Fruit fly (Drosophila melanogaster) ovary, adult (tissue): ENCODE measurements around the gene AMPKalpha.

Experiments used
- CG17801 ChIP-seq: fragments of 200-800 bp; optimal IDR thresholded peaks from 2 replicates; lab custom pipeline; 2019; ENCODE audit warnings: missing biosample characterization, mild to moderate bottlenecking, missing genetic modification characterization, moderate library complexity; ENCODE audit not compliant: partially characterized antibody

Gene AMPKalpha

DNA sequence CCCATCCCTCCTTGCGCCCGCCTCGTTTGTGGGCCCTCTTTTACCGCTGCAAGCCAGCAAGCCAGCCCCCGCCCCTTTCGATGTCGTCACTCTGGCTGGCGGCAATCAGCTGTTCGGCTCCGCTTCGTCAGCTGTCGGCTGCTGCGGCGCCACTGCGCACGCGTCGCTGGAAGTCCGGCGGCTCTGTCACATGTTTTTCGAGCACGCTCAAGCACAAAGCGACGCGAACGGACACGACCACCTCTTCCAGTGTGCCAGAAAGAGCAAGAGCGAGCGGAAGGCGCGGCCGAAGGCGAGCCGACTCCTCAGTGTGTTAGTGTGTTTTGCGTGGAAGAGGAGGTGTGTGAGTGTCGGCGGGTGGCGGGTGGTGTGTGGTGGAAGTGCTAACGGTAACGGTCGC is 33.6 kb downstream of the AMPKalpha start, which contains the start of gene futsch:
futsch (plus strand) TSS at position 106 of the 400 bp plus-strand sequence.
- TF ChIP-seq CG17801 (GFP tag; lab: Kevin White, UChicago): no peak

- TF ChIP-seq CG17801 (GFP tag; lab: Kevin White, UChicago): no peak
Measured at dm6 chrX:1410312-1410711, 35.0 kb downstream of the AMPKalpha start.

DNA sequence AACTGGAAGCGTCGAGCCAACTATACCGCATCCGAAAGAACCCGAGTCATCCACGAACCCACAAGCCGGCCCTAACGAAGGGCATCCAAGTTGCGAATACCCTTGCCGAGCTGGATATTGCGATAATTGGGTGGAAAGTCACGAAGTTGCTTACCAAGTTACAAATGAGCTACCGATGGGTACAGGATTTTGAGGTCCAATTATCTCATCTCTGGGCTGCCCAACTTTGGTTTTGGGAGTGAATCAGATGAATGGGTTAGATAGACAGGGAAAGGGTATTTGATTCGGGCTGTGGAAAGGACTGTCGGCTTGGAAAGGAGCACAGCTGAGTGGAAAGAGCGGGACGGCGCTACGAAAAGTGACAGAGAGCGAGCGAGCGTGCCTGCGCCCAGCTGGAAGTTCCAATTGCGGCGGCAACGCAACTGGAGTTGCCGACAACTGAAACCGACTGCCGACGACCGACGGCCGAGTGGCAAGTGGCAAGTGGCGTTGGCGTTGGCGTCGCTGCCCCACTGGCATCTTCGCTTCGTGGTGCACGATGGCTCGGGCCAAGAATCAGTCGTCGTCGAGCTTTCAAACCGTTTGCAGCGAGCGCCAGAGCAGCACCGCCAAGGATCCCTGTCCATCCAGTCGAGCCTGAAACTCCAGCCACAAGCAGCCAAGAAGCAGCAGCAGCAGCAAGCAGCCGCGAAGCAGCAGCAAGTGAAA is 36.0 kb downstream of the AMPKalpha start:
- TF ChIP-seq CG17801 (GFP tag; lab: Kevin White, UChicago): no peak

dm6 chrX:1414269-1414668 is 38.9 kb downstream of the AMPKalpha start:
- no peak for TF ChIP-seq CG17801 (GFP tag; lab: Kevin White, UChicago)
